Worm (Caenorhabditis elegans) whole organism, L1 larva: Measurements from ENCODE around the gene W08E12.5.

Experiments
- C04F5.9 ChIP-seq: sonication (generic microtip); optimal IDR thresholded peaks from 2 replicates; lab custom pipeline; 2016; ENCODE audit warnings: missing genetic modification characterization, missing compliant biosample characterization
- C16A3.4 ChIP-seq: fragments of 150-350 bp; optimal IDR thresholded peaks from 2 replicates; lab custom pipeline; 2014; ENCODE audit warnings: missing biosample characterization, missing genetic modification characterization
- C34B4.2 ChIP-seq: sonication (generic microtip); optimal IDR thresholded peaks from 2 replicates; lab custom pipeline; 2017; ENCODE audit warnings: mild to moderate bottlenecking, missing genetic modification characterization, missing compliant biosample characterization
- aha-1 ChIP-seq: fragments of 150-350 bp; optimal IDR thresholded peaks from 2 replicates; lab custom pipeline; 2014; ENCODE audit warnings: missing biosample characterization, missing genetic modification characterization
- aly-2 ChIP-seq: fragments of 150-350 bp; optimal IDR thresholded peaks from 2 replicates; lab custom pipeline; 2014; ENCODE audit warnings: missing biosample characterization, missing genetic modification characterization
- ama-1 ChIP-seq: fragments of 150-350 bp; optimal IDR thresholded peaks from 2 replicates; lab custom pipeline; 2014
- blmp-1 ChIP-seq: fragments of 150-350 bp; optimal IDR thresholded peaks from 2 replicates; lab custom pipeline; 2014; ENCODE audit warnings: missing biosample characterization, missing genetic modification characterization
- ceh-63 ChIP-seq: fragments of 200-800 bp; sonication (Bioruptor generic); optimal IDR thresholded peaks from 2 replicates; lab custom pipeline; 2018; ENCODE audit warnings: mild to moderate bottlenecking, missing genetic modification characterization, missing compliant biosample characterization
- ces-1 ChIP-seq: fragments of 150-350 bp; optimal IDR thresholded peaks from 2 replicates; lab custom pipeline; 2014; ENCODE audit warnings: missing biosample characterization, missing genetic modification reagents, missing genetic modification characterization
- dpl-1 ChIP-seq, 3 experiments: fragments of 150-350 bp in 2 of 3; sonication (generic microtip) in 1 of 3; optimal IDR thresholded peaks; 2 replicates each; lab custom pipeline; 2014 to 2017; ENCODE audit warnings: missing biosample characterization in 3 of 3, missing genetic modification characterization in 3 of 3, missing genetic modification reagents in 3 of 3
- efl-1 ChIP-seq, 4 experiments: fragments of 150-350 bp; optimal IDR thresholded peaks in 3 of 4; peaks in 1 of 4; 1 replicate in 1 of 4; 2 replicates in 3 of 4; lab custom pipeline; 2014; ENCODE audit warnings: missing biosample characterization in 2 of 4, missing genetic modification characterization in 2 of 4, missing genetic modification reagents in 2 of 4
- efl-3 ChIP-seq: fragments of 200-800 bp; sonication (Bioruptor generic); optimal IDR thresholded peaks from 2 replicates; lab custom pipeline; 2018; ENCODE audit warnings: mild to moderate bottlenecking, missing genetic modification characterization, missing compliant biosample characterization
- egl-13 ChIP-seq: sonication (generic microtip); optimal IDR thresholded peaks from 2 replicates; lab custom pipeline; 2016; ENCODE audit warnings: missing genotype, missing genetic modification reagents, missing genetic modification characterization, missing compliant biosample characterization
- egl-27 ChIP-seq, 2 experiments: fragments of 150-350 bp in 1 of 2; sonication (generic microtip); optimal IDR thresholded peaks; 3 replicates each; lab custom pipeline; 2017 to 2018; ENCODE audit warnings: missing biosample characterization in 2 of 2, missing genetic modification characterization in 2 of 2, missing genetic modification reagents in 2 of 2
- elt-2 ChIP-seq: sonication (generic microtip); optimal IDR thresholded peaks from 2 replicates; lab custom pipeline; 2016; ENCODE audit warnings: missing genetic modification characterization, mild to moderate bottlenecking, inconsistent platforms, missing compliant biosample characterization, missing genetic modification reagents
- elt-3 ChIP-seq, 6 experiments: fragments of 150-350 bp in 1 of 6; sonication (generic microtip); optimal IDR thresholded peaks; 2 replicates each; lab custom pipeline; 2017 to 2018; ENCODE audit warnings: missing biosample characterization in 6 of 6, missing genetic modification characterization in 6 of 6, inconsistent platforms in 1 of 6
- ets-5 ChIP-seq: fragments of 200-800 bp; sonication (Bioruptor generic); IDR thresholded peaks from 2 replicates; pipeline ENCODE4 v1.3.6; 2022; ENCODE audit warnings: missing genetic modification characterization, missing compliant biosample characterization
- fkh-4 ChIP-seq: sonication (generic microtip); optimal IDR thresholded peaks from 2 replicates; lab custom pipeline; 2016; ENCODE audit warnings: missing compliant biosample characterization, missing genetic modification characterization, borderline replicate concordance
- grh-1 ChIP-seq: fragments of 200-800 bp; sonication (Bioruptor generic); IDR thresholded peaks from 2 replicates; pipeline ENCODE4 v1.3.6; 2022; ENCODE audit warnings: missing genetic modification reagents, missing genetic modification characterization, missing compliant biosample characterization
- lin-13 ChIP-seq: fragments of 150-350 bp; optimal IDR thresholded peaks from 2 replicates; lab custom pipeline; 2014; ENCODE audit warnings: missing biosample characterization, missing genetic modification reagents, missing genetic modification characterization
- lin-14 ChIP-seq: fragments of 200-800 bp; sonication (Bioruptor generic); optimal IDR thresholded peaks from 2 replicates; lab custom pipeline; 2018; ENCODE audit warnings: mild to moderate bottlenecking, missing genetic modification characterization, moderate library complexity, missing compliant biosample characterization
- lin-39 ChIP-seq: fragments of 150-350 bp; optimal IDR thresholded peaks from 2 replicates; lab custom pipeline; 2014; ENCODE audit warnings: missing biosample characterization, missing genetic modification reagents, missing genetic modification characterization
- lsy-2 ChIP-seq, 2 experiments: fragments of 150-350 bp; optimal IDR thresholded peaks; 2 replicates each; lab custom pipeline; 2014; ENCODE audit warnings: missing biosample characterization in 2 of 2, missing genetic modification characterization in 2 of 2
- nhr-11 ChIP-seq: fragments of 150-350 bp; optimal IDR thresholded peaks from 2 replicates; lab custom pipeline; 2014; ENCODE audit warnings: missing biosample characterization, missing genetic modification characterization
- nhr-19 ChIP-seq: fragments of 200-800 bp; sonication (Bioruptor generic); conservative IDR thresholded peaks from 2 replicates; pipeline ENCODE4 v1.3.6; 2022; ENCODE audit warnings: missing genetic modification characterization, missing compliant biosample characterization
- nhr-237 ChIP-seq: fragments of 150-350 bp; optimal IDR thresholded peaks from 2 replicates; lab custom pipeline; 2014; ENCODE audit warnings: missing biosample characterization, missing genetic modification characterization
- nhr-28 ChIP-seq: fragments of 150-350 bp; optimal IDR thresholded peaks from 2 replicates; lab custom pipeline; 2014; ENCODE audit warnings: missing biosample characterization, missing genetic modification characterization
- nhr-76 ChIP-seq: sonication (generic microtip); optimal IDR thresholded peaks from 2 replicates; lab custom pipeline; 2017; ENCODE audit warnings: missing biosample characterization, missing genetic modification characterization
- nhr-77 ChIP-seq: fragments of 150-350 bp; optimal IDR thresholded peaks from 2 replicates; lab custom pipeline; 2014; ENCODE audit warnings: missing biosample characterization, missing genetic modification characterization
- nhr-84 ChIP-seq: sonication (generic microtip); optimal IDR thresholded peaks from 2 replicates; lab custom pipeline; 2017; ENCODE audit warnings: missing biosample characterization, missing genetic modification characterization
- nhr-85 ChIP-seq: sonication (generic microtip); peaks from one replicate; lab custom pipeline; 2016; ENCODE audit warnings: missing genetic modification characterization, inconsistent platforms, missing compliant biosample characterization
- pag-3 ChIP-seq: sonication (generic microtip); optimal IDR thresholded peaks from 2 replicates; lab custom pipeline; 2017; ENCODE audit warnings: missing genetic modification characterization, mild to moderate bottlenecking, missing compliant biosample characterization, antibody characterized with exemption, borderline replicate concordance; ENCODE audit not compliant: insufficient read depth
- pqm-1 ChIP-seq: sonication (generic microtip); optimal IDR thresholded peaks from 3 replicates; lab custom pipeline; 2017; ENCODE audit warnings: missing biosample characterization, missing genetic modification characterization
- skn-1 ChIP-seq: fragments of 150-350 bp; optimal IDR thresholded peaks from 2 replicates; lab custom pipeline; 2014; ENCODE audit warnings: missing biosample characterization, missing genetic modification characterization
- snu-23 ChIP-seq: sonication (generic microtip); optimal IDR thresholded peaks from 2 replicates; lab custom pipeline; 2016; ENCODE audit warnings: missing genetic modification characterization, missing compliant biosample characterization
- sptf-1 ChIP-seq: fragments of 150-350 bp; optimal IDR thresholded peaks from 2 replicates; lab custom pipeline; 2014; ENCODE audit warnings: missing biosample characterization, missing genetic modification characterization
- tbx-2 ChIP-seq: sonication (generic microtip); optimal IDR thresholded peaks from 2 replicates; lab custom pipeline; 2016; ENCODE audit warnings: missing genetic modification characterization, missing compliant biosample characterization
- tlp-1 ChIP-seq: fragments of 150-350 bp; optimal IDR thresholded peaks from 2 replicates; lab custom pipeline; 2014; ENCODE audit warnings: missing biosample characterization, missing genetic modification characterization
- unc-30 ChIP-seq: sonication (generic microtip); optimal IDR thresholded peaks from 2 replicates; lab custom pipeline; 2017; ENCODE audit warnings: missing biosample characterization, missing genetic modification characterization
- unc-86 ChIP-seq: sonication (generic microtip); optimal IDR thresholded peaks from 2 replicates; lab custom pipeline; 2016; ENCODE audit warnings: missing genetic modification characterization, missing compliant biosample characterization
- vab-15 ChIP-seq: sonication (generic microtip); optimal IDR thresholded peaks from 2 replicates; lab custom pipeline; 2017; ENCODE audit warnings: missing genotype, mild to moderate bottlenecking, missing genetic modification characterization, missing compliant biosample characterization
- ztf-11 ChIP-seq, 2 experiments: sonication (generic microtip); optimal IDR thresholded peaks; 2 replicates each; lab custom pipeline; 2016 to 2017; ENCODE audit warnings: missing genetic modification characterization in 2 of 2, missing biosample characterization in 1 of 2, missing compliant biosample characterization in 1 of 2
- ztf-4 ChIP-seq: fragments of 150-350 bp; optimal IDR thresholded peaks from 2 replicates; lab custom pipeline; 2014; ENCODE audit warnings: missing biosample characterization, missing genetic modification characterization

Gene W08E12.5

DNA sequence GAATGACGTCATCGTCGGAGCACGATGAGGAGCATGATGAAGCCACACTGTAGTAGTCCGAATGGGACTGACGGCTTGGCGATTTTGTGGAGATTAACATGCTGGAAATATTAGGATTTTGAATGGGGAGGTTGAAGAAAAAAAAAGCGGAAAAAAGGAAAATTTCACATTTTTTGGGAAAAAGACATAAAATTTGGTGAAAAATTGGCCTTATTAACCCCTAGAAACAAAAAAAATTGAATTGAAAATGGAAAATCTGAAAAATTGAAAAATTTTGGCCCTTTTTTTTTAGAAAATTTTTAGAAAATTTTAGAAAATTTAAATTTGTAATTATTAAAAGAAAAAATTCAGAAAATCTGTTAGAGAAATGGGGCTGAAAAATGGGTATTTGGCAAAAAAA lies 27.3 kb upstream of the W08E12.5 start, which contains the start of gene T26C12.3:
Gene T26C12.3 (minus strand): TSS at position 101 of the 400 bp plus-strand sequence.
- TF ChIP-seq vab-15 (no peak), lin-14 (GFP tag; lab: Kevin White, UChicago) (no peak), nhr-11 (no peak), elt-2 (tag; lab: Kevin White, UChicago) (no peak), tbx-2 (tag; lab: Kevin White, UChicago) (no peak), elt-3 (tag; optimal IDR thresholded peaks at IDR 0.05; lab: Kevin White, UChicago) (no peak), unc-30 (tag; lab: Kevin White, UChicago) (no peak), ceh-63 (GFP tag; lab: Kevin White, UChicago) (no peak), unc-86 (no peak), lin-13 (no peak), grh-1 (GFP tag; lab: Robert Waterston, UW) (no peak), C34B4.2 (no peak), C04F5.9 (tag; lab: Kevin White, UChicago) (no peak), lsy-2 (tag; optimal IDR thresholded peaks at IDR 0.05; lab: Kevin White, UChicago) (no peak)

ce11 chrIV:3278822-3279221 lies 21.8 kb upstream of the W08E12.5 start:
- TF ChIP-seq aha-1 (tag; lab: Kevin White, UChicago): no peak
- TF ChIP-seq ztf-4 (tag; lab: Kevin White, UChicago): no peak
- no peak for TF ChIP-seq nhr-85 (tag; lab: Kevin White, UChicago)
- no peak for TF ChIP-seq nhr-76 (tag; lab: Kevin White, UChicago)
- TF ChIP-seq efl-1 (optimal IDR thresholded peaks at IDR 0.05; lab: Kevin White, UChicago): no peak
- TF ChIP-seq efl-1 (GFP tag; optimal IDR thresholded peaks at IDR 0.05 in 1 of 2; lab: Kevin White, UChicago): no peak
- no peak for TF ChIP-seq skn-1
- TF ChIP-seq, all 84 proteins: peak for 0

ce11 chrIV:3289237-3289636 lies 11.4 kb upstream of the W08E12.5 start, which contains the start of gene gcy-23:
gcy-23 (minus strand) TSS chrIV:3289337.
- no peak for TF ChIP-seq sptf-1 (tag; lab: Kevin White, UChicago)
- no peak for TF ChIP-seq nhr-84 (tag; lab: Kevin White, UChicago)
- TF ChIP-seq nhr-28 (tag; lab: Kevin White, UChicago): no peak
- TF ChIP-seq C34B4.2: no peak
- TF ChIP-seq dpl-1 (GFP tag; optimal IDR thresholded peaks at IDR 0.05; lab: Kevin White, UChicago): no peak
- no peak for TF ChIP-seq C16A3.4
- TF ChIP-seq nhr-237 (tag; lab: Kevin White, UChicago): no peak
- TF ChIP-seq efl-3 (GFP tag; lab: Kevin White, UChicago): no peak
- no peak for TF ChIP-seq nhr-19 (GFP tag; lab: Robert Waterston, UW)
- TF ChIP-seq ama-1 (lab: Kevin White, UChicago): no peak
- no peak for TF ChIP-seq aly-2 (tag; lab: Kevin White, UChicago)
- TF ChIP-seq ztf-11 (tag; optimal IDR thresholded peaks at IDR 0.05; lab: Kevin White, UChicago): no peak
- TF ChIP-seq pqm-1 (tag; lab: Kevin White, UChicago): no peak
- TF ChIP-seq nhr-77 (tag; lab: Kevin White, UChicago): no peak
- TF ChIP-seq tlp-1: no peak
- TF ChIP-seq egl-13: no peak
- TF ChIP-seq, all 84 proteins: peak for 0

- no peak for TF ChIP-seq pqm-1 (tag; lab: Kevin White, UChicago)
- no peak for TF ChIP-seq nhr-84 (tag; lab: Kevin White, UChicago)
- no peak for TF ChIP-seq fkh-4
- TF ChIP-seq egl-27 (tag; optimal IDR thresholded peaks at IDR 0.05; lab: Kevin White, UChicago): no peak
- no peak for TF ChIP-seq lin-39
- TF ChIP-seq ets-5 (GFP tag; lab: Robert Waterston, UW): no peak
- TF ChIP-seq pag-3 (tag; lab: Kevin White, UChicago): no peak
- peak; percentile 26 for TF ChIP-seq blmp-1 (tag; lab: Kevin White, UChicago)
- peak; percentile 5 for TF ChIP-seq snu-23 (GFP tag; lab: Kevin White, UChicago)
- no peak for TF ChIP-seq skn-1
- TF ChIP-seq unc-86: no peak
- TF ChIP-seq nhr-85 (tag; lab: Kevin White, UChicago): peak; percentile 70
- no peak for TF ChIP-seq ces-1 (GFP tag; lab: Kevin White, UChicago)
Observed at ce11 chrIV:3291977-3292561, 8.5 kb upstream of the W08E12.5 start, which contains the start of gene W08E12.8. W08E12.8 (plus strand) TSS chrIV:3292371.
